Worm (Caenorhabditis elegans): Measurements from ENCODE around the gene zip-1.
A peak's percentile ranks its signal among the peaks of the same experiment; 100 is the strongest.

DNA sequence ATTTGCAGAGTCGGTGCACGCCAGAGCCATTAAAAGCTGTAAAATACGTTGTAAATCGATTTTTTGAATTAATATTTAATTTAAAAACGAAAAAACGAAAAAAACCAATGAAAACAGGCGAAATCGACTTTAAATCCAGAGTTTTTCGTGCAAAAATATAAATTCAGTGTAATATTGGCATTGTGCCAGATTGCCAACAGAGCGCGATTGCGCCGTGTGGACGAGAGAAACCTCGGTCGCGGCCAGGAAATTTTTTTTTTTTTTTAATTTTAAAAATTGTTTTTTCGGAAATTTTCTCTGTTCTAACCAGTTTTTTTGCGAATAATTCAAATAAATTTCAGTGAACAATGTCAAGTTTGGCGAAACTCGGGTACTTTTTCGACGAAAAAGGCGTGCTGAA, 17.8 kb downstream of the zip-1 start, which contains the start of the genes pph-4.1 and Y75B8A.31:
- no peak for TF ChIP-seq dao-5 (tag; optimal IDR thresholded peaks at IDR 0.05)
- peak; percentile 58 for TF ChIP-seq him-1 (tag; optimal IDR thresholded peaks at IDR 0.05)
- TF ChIP-seq W03F9.2 (tag; optimal IDR thresholded peaks at IDR 0.05): peak; percentile 94
